Worm (Caenorhabditis elegans) whole organism, midembryonic: ENCODE results near the gene F35C8.8.
A peak's percentile ranks its signal among the peaks of the same experiment; 100 is the strongest.

Source experiments
- T22C8.4 ChIP-seq: fragments of 200-800 bp; sonication (Bioruptor generic); IDR thresholded peaks from 2 replicates; pipeline ENCODE4 v1.3.6; 2022; ENCODE audit warnings: missing genetic modification characterization, missing compliant biosample characterization
- cog-1 ChIP-seq: sonication (generic microtip); optimal IDR thresholded peaks from 2 replicates; lab custom pipeline; 2016; ENCODE audit warnings: missing genetic modification characterization, missing compliant biosample characterization
- flt-1 ChIP-seq: fragments of 200-800 bp; sonication (Bioruptor generic); IDR thresholded peaks from 2 replicates; pipeline ENCODE4 v1.3.6; 2022; ENCODE audit warnings: missing genetic modification characterization, missing compliant biosample characterization
- klf-2 ChIP-seq: fragments of 200-800 bp; sonication (Bioruptor generic); conservative IDR thresholded peaks from 2 replicates; pipeline ENCODE4 v1.3.6; 2022; ENCODE audit warnings: missing genetic modification reagents, missing genetic modification characterization, missing compliant biosample characterization
- med-1 ChIP-seq: sonication (generic microtip); optimal IDR thresholded peaks from 2 replicates; lab custom pipeline; 2017; ENCODE audit warnings: missing genetic modification characterization, mild to moderate bottlenecking, missing compliant biosample characterization, antibody characterized with exemption, missing genetic modification reagents; ENCODE audit not compliant: insufficient read depth
- ref-1 ChIP-seq: fragments of 200-800 bp; sonication (Bioruptor generic); conservative IDR thresholded peaks from 2 replicates; pipeline ENCODE4 v1.3.6; 2022; ENCODE audit warnings: missing genetic modification reagents, missing genetic modification characterization, missing compliant biosample characterization
- tab-1 ChIP-seq: fragments of 200-800 bp; sonication (Bioruptor generic); IDR thresholded peaks from 2 replicates; pipeline ENCODE4 v1.3.6; 2022; ENCODE audit warnings: missing genetic modification characterization, missing compliant biosample characterization
- ztf-23 ChIP-seq: fragments of 200-800 bp; sonication (Bioruptor generic); IDR thresholded peaks from 2 replicates; pipeline ENCODE4 v1.3.6; 2022; ENCODE audit warnings: missing genetic modification reagents, missing genetic modification characterization, missing compliant biosample characterization
- ztf-29 ChIP-seq: fragments of 200-800 bp; sonication (Bioruptor generic); IDR thresholded peaks from 2 replicates; pipeline ENCODE4 v1.3.6; 2022; ENCODE audit warnings: missing genetic modification reagents, missing genetic modification characterization, missing compliant biosample characterization

The F35C8.8 gene

DNA sequence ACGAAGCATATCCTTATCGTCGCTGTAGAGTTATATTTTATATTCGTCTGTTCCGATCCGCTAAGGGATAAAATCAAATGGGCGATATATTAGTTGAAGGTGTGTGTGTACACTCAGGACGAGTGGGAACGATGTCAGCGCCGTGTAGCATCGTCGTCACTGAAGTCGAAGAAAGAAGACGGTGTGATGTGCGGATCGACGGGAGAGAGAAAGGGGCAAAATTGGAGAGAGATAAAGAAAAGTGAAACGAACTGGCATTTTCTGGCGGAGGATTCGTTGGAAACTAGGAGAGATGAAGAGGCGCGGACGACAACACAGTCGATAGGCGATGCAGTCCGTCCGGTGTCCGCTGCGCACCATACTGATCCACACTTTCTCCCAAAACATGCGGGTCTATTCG lies 34.5 kb downstream of the F35C8.8 start, which contains the start of gene C26B9.3:
C26B9.3 (plus strand) TSS at position 343 of the 400 bp plus-strand sequence.
- TF ChIP-seq klf-2 (no peak), cog-1 (tag; lab: Kevin White, UChicago) (no peak), ref-1 (GFP tag; lab: Robert Waterston, UW) (no peak), flt-1 (GFP tag; lab: Robert Waterston, UW) (no peak), T22C8.4 (GFP tag; lab: Robert Waterston, UW) (no peak), med-1 (no peak)

DNA sequence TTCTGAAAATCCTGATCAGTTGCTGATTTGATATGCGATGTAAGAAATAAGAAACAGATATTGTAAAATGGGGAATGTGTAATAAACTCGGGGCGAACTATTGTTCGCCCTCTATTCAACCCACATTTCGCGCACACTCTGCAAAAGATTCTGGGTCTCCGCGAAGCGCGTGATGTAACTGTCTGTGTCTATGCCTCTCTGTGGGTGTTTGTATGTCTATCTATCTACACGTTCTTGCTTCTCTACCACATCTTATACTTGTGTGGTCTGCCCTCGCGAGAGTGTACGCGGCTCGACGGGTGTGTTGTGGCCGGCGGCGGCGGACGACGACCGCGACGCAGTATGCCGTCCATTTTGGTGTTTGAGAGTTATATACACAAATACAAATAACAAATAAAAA lies 35.9 kb downstream of the F35C8.8 start:
- TF ChIP-seq cog-1 (tag; lab: Kevin White, UChicago) (peak; percentile 76), tab-1 (GFP tag; lab: Robert Waterston, UW) (no peak), ztf-29 (peak; percentile 33; the same call in 1 of the 2 replicates), flt-1 (GFP tag; lab: Robert Waterston, UW) (no peak)

DNA sequence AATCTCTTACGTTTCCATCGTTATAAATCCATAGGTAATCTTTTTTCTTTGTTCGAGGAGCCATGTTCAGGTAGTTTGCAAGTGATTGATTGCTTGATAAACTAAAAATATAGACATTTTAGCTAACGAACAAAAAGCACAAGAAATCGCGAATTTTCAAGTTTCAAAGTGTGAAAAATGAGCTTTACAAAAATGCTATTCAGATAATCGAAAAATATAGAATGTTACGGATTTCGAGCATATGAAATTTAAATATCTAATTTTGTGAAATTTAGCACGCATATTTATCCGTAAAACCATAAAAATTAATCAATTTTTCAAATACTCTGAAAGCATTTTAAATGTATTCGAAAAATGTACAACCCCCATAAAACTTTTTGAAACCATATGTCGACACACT lies 37.1 kb downstream of the F35C8.8 start, which contains the start of gene C26B9.6:
C26B9.6 (minus strand) TSS at position 101 of the 400 bp plus-strand sequence.
- no peak for TF ChIP-seq flt-1 (GFP tag; lab: Robert Waterston, UW)
- TF ChIP-seq tab-1 (GFP tag; lab: Robert Waterston, UW), result no peak
- TF ChIP-seq cog-1 (tag; lab: Kevin White, UChicago), result no peak
- TF ChIP-seq ztf-23 (GFP tag; lab: Robert Waterston, UW), result no peak
- no peak for TF ChIP-seq ref-1 (GFP tag; lab: Robert Waterston, UW)

DNA sequence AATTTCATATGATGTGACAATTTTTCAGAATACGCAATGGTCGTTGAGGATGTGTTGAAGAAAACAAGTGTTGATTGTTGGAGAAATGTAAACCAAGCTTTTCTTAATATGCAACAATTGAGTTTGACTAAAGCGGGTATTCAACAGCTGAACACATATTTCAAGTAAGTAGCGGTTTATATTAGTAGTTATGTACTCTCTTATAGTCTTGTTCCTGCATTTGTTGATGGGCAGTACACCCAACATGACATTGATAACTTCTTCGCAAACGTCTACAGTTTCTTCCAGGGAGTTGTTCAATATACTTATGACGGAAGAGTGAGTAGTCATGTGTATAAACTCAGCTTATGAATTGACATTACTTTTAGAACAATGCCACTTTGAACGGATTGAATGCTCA lies 41.7 kb downstream of the F35C8.8 start:
- TF ChIP-seq tab-1 (GFP tag; lab: Robert Waterston, UW) (no peak), med-1 (no peak), cog-1 (tag; lab: Kevin White, UChicago) (no peak), ref-1 (GFP tag; lab: Robert Waterston, UW) (no peak)

DNA sequence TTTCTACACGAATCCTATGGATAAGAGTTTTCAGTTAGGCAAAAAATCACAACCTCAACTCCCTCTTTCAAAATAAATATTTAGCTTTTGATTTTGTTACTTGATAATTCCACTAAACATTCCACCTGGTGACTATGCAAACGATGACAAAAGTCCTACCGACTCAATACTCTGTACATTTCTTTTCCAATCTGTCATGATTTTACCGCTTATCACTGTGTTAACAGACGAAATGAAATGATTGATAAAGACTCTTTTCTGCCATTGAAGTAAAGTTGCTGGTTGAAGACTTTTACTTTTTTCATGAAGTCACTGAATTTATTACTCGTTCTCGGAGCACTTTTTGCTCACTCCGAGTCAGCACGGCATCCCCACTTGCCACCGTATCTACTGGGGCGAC lies 43.2 kb downstream of the F35C8.8 start, which contains the start of gene C26B9.5:
C26B9.5 (plus strand) TSS at position 244 of the 400 bp plus-strand sequence.
- TF ChIP-seq ztf-29 (no peak), ztf-23 (GFP tag; lab: Robert Waterston, UW) (no peak), ref-1 (GFP tag; lab: Robert Waterston, UW) (no peak), T22C8.4 (GFP tag; lab: Robert Waterston, UW) (no peak), med-1 (no peak), tab-1 (GFP tag; lab: Robert Waterston, UW) (no peak)

DNA sequence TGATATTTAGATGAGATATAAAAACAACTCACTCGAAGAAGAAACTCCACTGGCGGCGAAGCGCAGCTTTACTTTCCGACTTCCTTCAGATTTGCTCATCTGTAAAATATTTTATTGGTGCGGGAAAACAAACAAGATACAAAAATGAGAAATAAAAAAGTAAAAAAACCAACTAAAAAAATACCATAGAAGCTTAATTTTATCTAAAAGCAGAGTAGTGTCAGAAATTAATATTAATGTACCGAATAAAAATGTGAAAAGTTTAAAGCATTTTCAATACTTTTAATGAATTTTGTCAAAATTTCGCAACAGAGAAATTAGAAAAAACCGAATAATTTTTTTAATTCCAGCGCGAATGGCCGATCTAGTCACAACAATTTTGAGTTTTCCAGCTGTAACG lies 49.2 kb downstream of the F35C8.8 start, which contains the start of gene sto-2:
sto-2 (minus strand) TSS at position 101 of the 400 bp plus-strand sequence.
- no peak for TF ChIP-seq ztf-23 (GFP tag; lab: Robert Waterston, UW)
- no peak for TF ChIP-seq med-1
- TF ChIP-seq ref-1 (GFP tag; lab: Robert Waterston, UW), result no peak
- TF ChIP-seq flt-1 (GFP tag; lab: Robert Waterston, UW), result no peak
- TF ChIP-seq tab-1 (GFP tag; lab: Robert Waterston, UW), result no peak
- TF ChIP-seq T22C8.4 (GFP tag; lab: Robert Waterston, UW), result no peak
- TF ChIP-seq cog-1 (tag; lab: Kevin White, UChicago), result no peak
- no peak for TF ChIP-seq klf-2
- TF ChIP-seq ztf-29, result no peak

DNA sequence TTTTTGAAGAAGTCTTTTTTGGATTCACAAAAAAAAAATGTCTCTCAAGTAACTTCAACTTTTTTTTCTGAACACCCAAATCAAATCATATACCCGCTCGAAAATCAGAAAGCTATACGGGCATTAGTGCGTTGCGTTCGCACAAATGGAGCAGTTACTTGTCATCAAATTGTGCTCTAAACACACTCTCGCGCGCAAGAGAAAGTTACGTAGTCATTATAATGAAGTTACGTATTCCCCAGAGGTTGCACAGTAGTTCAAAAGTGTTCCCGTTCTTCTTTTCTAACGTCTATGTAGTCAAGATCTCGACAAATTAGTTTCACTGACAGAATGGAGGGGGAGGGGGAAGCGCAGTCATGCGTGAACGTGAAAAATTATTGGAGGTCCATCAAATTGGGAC lies 50.9 kb downstream of the F35C8.8 start:
- TF ChIP-seq tab-1 (GFP tag; lab: Robert Waterston, UW) (no peak), med-1 (no peak)
